2 worm cellular contexts compared by ENCODE assay signal in the genomic region with DNA sequence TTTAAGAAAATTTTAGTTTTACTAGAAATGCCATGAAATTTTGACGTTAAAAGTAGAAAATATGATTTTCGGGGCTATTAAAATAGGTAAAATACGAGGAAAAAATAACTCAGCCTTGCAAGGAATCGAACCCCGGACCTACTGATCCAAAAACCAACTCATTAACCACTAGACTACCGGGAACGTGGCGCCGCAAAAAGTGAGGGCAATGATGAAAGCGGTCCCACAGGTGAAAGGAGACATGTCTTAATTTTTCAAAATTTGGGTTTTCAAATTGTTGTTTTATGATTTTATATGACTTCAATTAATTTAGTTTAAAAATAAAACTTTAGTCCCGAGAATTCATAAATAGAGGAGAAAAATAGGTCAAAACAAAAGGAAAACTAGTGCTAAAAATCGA.
TF ChIP-seq lines count a peak whose summit lies in the region.

No protein-coding gene starts in this region.

TF ChIP-seq in whole organism, L4 larva, 104 proteins besides CTCF, POLR2A, EP300 and RAD21:
- TF ChIP-seq lin-13 (GFP tag; optimal IDR thresholded peaks at IDR 0.05; lab: Kevin White, UChicago) (no peak), lin-38 (GFP tag; IDR thresholded peaks at IDR 0.05; lab: Robert Waterston, UW) (peak; percentile 23; the same call in 1 of the 2 replicates)

TF ChIP-seq in whole organism, young adult, 124 proteins besides CTCF, POLR2A, EP300 and RAD21:
- peak; percentile 13 for TF ChIP-seq rpc-1 (optimal IDR thresholded peaks at IDR 0.05; lab: Kevin White, UChicago)
- peak; percentile 60 for TF ChIP-seq rpc-1 (tag; optimal IDR thresholded peaks at IDR 0.05; lab: Kevin White, UChicago)
- peak; percentile 65 for TF ChIP-seq B0261.1 (tag; optimal IDR thresholded peaks at IDR 0.05; lab: Kevin White, UChicago)
- TF ChIP-seq dpff-1 (tag; optimal IDR thresholded peaks at IDR 0.05; lab: Kevin White, UChicago): no peak
- peak; percentile 82 for TF ChIP-seq tbp1 (GFP tag; optimal IDR thresholded peaks at IDR 0.05; lab: Kevin White, UChicago)
